Fruit fly (Drosophila melanogaster): ENCODE results near the gene Prp40.

dm6 chr2L:2987681-2988381, 35.2 kb upstream of the Prp40 start, which contains the start of the genes Chd1 and Bem46:
- no peak for TF ChIP-seq psq (optimal IDR thresholded peaks at IDR 0.05)
- no peak for TF ChIP-seq Dll (optimal IDR thresholded peaks at IDR 0.05)
- TF ChIP-seq CG8478 (optimal IDR thresholded peaks at IDR 0.05) = no peak
- no peak for TF ChIP-seq pan (optimal IDR thresholded peaks at IDR 0.05)
- TF ChIP-seq usp (GFP tag; optimal IDR thresholded peaks at IDR 0.05) = no peak
